Fruit fly (Drosophila melanogaster) whole organism, embryonic: ENCODE measurements around the gene CG32425.

ENCODE experiments used
- Antp ChIP-seq: fragments of 200-800 bp; sonication (Bioruptor generic); optimal IDR thresholded peaks from 3 replicates; lab custom pipeline; 2016; ENCODE audit warnings: missing biosample characterization, missing genetic modification characterization
- CG10565 ChIP-seq: fragments of 200-800 bp; sonication (Bioruptor generic); optimal IDR thresholded peaks from 3 replicates; lab custom pipeline; 2016; ENCODE audit warnings: missing biosample characterization, mild to moderate bottlenecking, missing genetic modification characterization
- CG11093 ChIP-seq: fragments of 200-800 bp; sonication (Bioruptor generic); IDR thresholded peaks from 3 replicates; pipeline ENCODE4 v1.3.6; 2022; ENCODE audit warnings: missing biosample characterization, missing genetic modification characterization
- CG11247 ChIP-seq: fragments of 200-800 bp; sonication (Bioruptor generic); IDR thresholded peaks from 2 replicates; pipeline ENCODE4 v1.3.6; 2022; ENCODE audit warnings: missing biosample characterization, missing genetic modification characterization
- CG11695 ChIP-seq: fragments of 200-800 bp; sonication (Bioruptor generic); IDR thresholded peaks from 3 replicates; pipeline ENCODE4 v1.3.6; 2022; ENCODE audit warnings: missing biosample characterization, missing genetic modification characterization
- CG12769 ChIP-seq: fragments of 200-800 bp; sonication (Bioruptor generic); optimal IDR thresholded peaks from 2 replicates; lab custom pipeline; 2019; ENCODE audit warnings: missing biosample characterization, mild to moderate bottlenecking, missing genetic modification characterization, moderate library complexity
- CG14965 ChIP-seq: fragments of 200-800 bp; sonication (Bioruptor generic); optimal IDR thresholded peaks from 2 replicates; lab custom pipeline; 2016; ENCODE audit warnings: missing biosample characterization, missing genetic modification characterization, borderline replicate concordance
- CG16815 ChIP-seq: fragments of 200-800 bp; sonication (Bioruptor generic); optimal IDR thresholded peaks from 3 replicates; lab custom pipeline; 2017; ENCODE audit warnings: missing biosample characterization, mild to moderate bottlenecking, missing genetic modification characterization
- CG17359 ChIP-seq: fragments of 200-800 bp; sonication (Bioruptor generic); optimal IDR thresholded peaks from 3 replicates; lab custom pipeline; 2018; ENCODE audit warnings: missing biosample characterization, mild to moderate bottlenecking, missing genetic modification characterization, moderate library complexity
- CG18262 ChIP-seq: fragments of 200-800 bp; optimal IDR thresholded peaks from 3 replicates; lab custom pipeline; 2019; ENCODE audit warnings: missing biosample characterization, mild to moderate bottlenecking, missing genetic modification characterization, moderate library complexity
- CG2199 ChIP-seq: fragments of 200-800 bp; sonication (Bioruptor generic); IDR thresholded peaks from 3 replicates; pipeline ENCODE4 v1.3.6; 2022; ENCODE audit warnings: missing biosample characterization, missing genetic modification characterization
- CG3281 ChIP-seq: fragments of 200-800 bp; sonication (Bioruptor generic); optimal IDR thresholded peaks from 3 replicates; lab custom pipeline; 2017; ENCODE audit warnings: missing biosample characterization, mild to moderate bottlenecking, missing genetic modification characterization
- CG6654 ChIP-seq: fragments of 200-800 bp; sonication (Bioruptor generic); optimal IDR thresholded peaks from 2 replicates; lab custom pipeline; 2017; ENCODE audit warnings: missing biosample characterization, mild to moderate bottlenecking, missing genetic modification characterization
- CG6791 ChIP-seq: fragments of 200-800 bp; sonication (Bioruptor generic); IDR thresholded peaks from 3 replicates; pipeline ENCODE4 v1.3.6; 2022; ENCODE audit warnings: missing biosample characterization, missing genetic modification characterization; ENCODE audit not compliant: partially characterized antibody
- CG9876 ChIP-seq: fragments of 200-800 bp; sonication (Bioruptor generic); optimal IDR thresholded peaks from 2 replicates; lab custom pipeline; 2016; ENCODE audit warnings: missing biosample characterization, missing genetic modification characterization
- Camta ChIP-seq: fragments of 200-800 bp; sonication (Bioruptor generic); optimal IDR thresholded peaks from 2 replicates; lab custom pipeline; 2016; ENCODE audit warnings: missing biosample characterization, missing genetic modification characterization
- CrebB ChIP-seq: fragments of 200-800 bp; sonication (Bioruptor generic); optimal IDR thresholded peaks from 3 replicates; lab custom pipeline; 2018; ENCODE audit warnings: missing biosample characterization, mild to moderate bottlenecking, missing genetic modification characterization
- Dip2 ChIP-seq: fragments of 200-800 bp; sonication (Bioruptor generic); IDR thresholded peaks from 2 replicates; pipeline ENCODE4 v1.3.6; 2022; ENCODE audit warnings: missing biosample characterization, missing genetic modification characterization
- Dip3 ChIP-seq: fragments of 200-800 bp; sonication (Bioruptor generic); optimal IDR thresholded peaks from 3 replicates; lab custom pipeline; 2016; ENCODE audit warnings: missing biosample characterization, missing genetic modification characterization
- E2f2 ChIP-seq: fragments of 200-800 bp; sonication (Bioruptor generic); IDR thresholded peaks from 2 replicates; pipeline ENCODE4 v1.3.6; 2022; ENCODE audit warnings: missing biosample characterization, missing genetic modification characterization
- GATAe ChIP-seq: fragments of 200-800 bp; sonication (Bioruptor generic); conservative IDR thresholded peaks from 2 replicates; pipeline ENCODE4 v1.3.6; 2022; ENCODE audit warnings: missing biosample characterization, missing genetic modification characterization
- HLH4C ChIP-seq: fragments of 200-800 bp; sonication (Bioruptor generic); IDR thresholded peaks from 3 replicates; pipeline ENCODE4 v1.3.6; 2022; ENCODE audit warnings: missing biosample characterization, missing genetic modification characterization; ENCODE audit not compliant: partially characterized antibody
- Hr51 ChIP-seq, 2 experiments: fragments of 200-800 bp; sonication (Bioruptor generic); optimal IDR thresholded peaks; 2 replicates in 1 of 2; 3 replicates in 1 of 2; lab custom pipeline; 2016 to 2018; ENCODE audit warnings: missing biosample characterization in 2 of 2, missing genetic modification characterization in 2 of 2, mild to moderate bottlenecking in 1 of 2, moderate library complexity in 1 of 2
- Med ChIP-seq: fragments of 200-800 bp; sonication (Bioruptor generic); peaks from one replicate; lab custom pipeline; 2016; ENCODE audit warnings: missing biosample characterization, missing genetic modification characterization, mild to moderate bottlenecking, inconsistent platforms, moderate library complexity
- NfI ChIP-seq: fragments of 200-800 bp; sonication (Bioruptor generic); optimal IDR thresholded peaks from 3 replicates; lab custom pipeline; 2018; ENCODE audit warnings: missing biosample characterization, mild to moderate bottlenecking, missing genetic modification characterization, moderate library complexity
- Rfx ChIP-seq: fragments of 200-800 bp; sonication (Bioruptor generic); IDR thresholded peaks from 2 replicates; pipeline ENCODE4 v1.3.6; 2022; ENCODE audit warnings: missing biosample characterization, missing genetic modification characterization
- Sin3A ChIP-seq: fragments of >200 bp; optimal IDR thresholded peaks from 2 replicates; lab custom pipeline; 2018
- abd-A ChIP-seq: fragments of 200-800 bp; sonication (Bioruptor generic); optimal IDR thresholded peaks from 3 replicates; lab custom pipeline; 2019; ENCODE audit warnings: missing biosample characterization, mild to moderate bottlenecking, missing genetic modification characterization, moderate library complexity
- aop ChIP-seq: fragments of 200-800 bp; sonication (Bioruptor generic); IDR thresholded peaks from 2 replicates; pipeline ENCODE4 v1.3.6; 2022; ENCODE audit warnings: missing biosample characterization, missing genetic modification characterization
- ap ChIP-seq: fragments of 200-800 bp; sonication (Bioruptor generic); IDR thresholded peaks from 2 replicates; pipeline ENCODE4 v1.3.6; 2022; ENCODE audit warnings: missing biosample characterization, missing genetic modification characterization
- bsh ChIP-seq, 2 experiments: fragments of 200-800 bp; sonication (Bioruptor generic); optimal IDR thresholded peaks; 2 replicates each; lab custom pipeline; 2017 to 2018; ENCODE audit warnings: mild to moderate bottlenecking in 2 of 2, missing biosample characterization in 2 of 2, missing genetic modification characterization in 2 of 2, moderate library complexity in 1 of 2
- chn ChIP-seq: fragments of 200-800 bp; sonication (Bioruptor generic); optimal IDR thresholded peaks from 2 replicates; lab custom pipeline; 2016; ENCODE audit warnings: missing biosample characterization, missing genetic modification characterization
- cwo ChIP-seq: fragments of 200-800 bp; sonication (Bioruptor generic); optimal IDR thresholded peaks from 3 replicates; lab custom pipeline; 2017; ENCODE audit warnings: missing biosample characterization, missing genetic modification characterization, mild to moderate bottlenecking, moderate library complexity, missing genetic modification reagents
- danr ChIP-seq: fragments of 200-800 bp; sonication (Bioruptor generic); IDR thresholded peaks from 2 replicates; pipeline ENCODE4 v1.3.6; 2022; ENCODE audit warnings: missing biosample characterization, missing genetic modification characterization
- dati ChIP-seq: fragments of 200-800 bp; sonication (Bioruptor generic); IDR thresholded peaks from 2 replicates; pipeline ENCODE4 v1.3.6; 2022; ENCODE audit warnings: missing biosample characterization, missing genetic modification characterization
- hth ChIP-seq: fragments of >200 bp; optimal IDR thresholded peaks from 2 replicates; lab custom pipeline; 2017; ENCODE audit warnings: inconsistent platforms
- nau ChIP-seq: fragments of 200-800 bp; sonication (Bioruptor generic); optimal IDR thresholded peaks from 3 replicates; lab custom pipeline; 2017; ENCODE audit warnings: missing biosample characterization, mild to moderate bottlenecking, missing genetic modification characterization, missing genetic modification reagents
- onecut ChIP-seq: fragments of 200-800 bp; sonication (Bioruptor generic); IDR thresholded peaks from 2 replicates; pipeline ENCODE4 v1.3.6; 2022; ENCODE audit warnings: missing biosample characterization, missing genetic modification characterization
- prd ChIP-seq, 3 experiments: fragments of >200 bp in 2 of 3; fragments of 200-800 bp in 1 of 3; sonication (Bioruptor generic) in 1 of 3; optimal IDR thresholded peaks in 2 of 3; IDR thresholded peaks in 1 of 3; 2 replicates in 2 of 3; 3 replicates in 1 of 3; pipeline versions ENCODE4 v1.3.6 to Lab custom; 2017 to 2022; ENCODE audit warnings: missing biosample characterization in 1 of 3, missing genetic modification characterization in 1 of 3
- pum ChIP-seq: fragments of 200-800 bp; sonication (Bioruptor generic); optimal IDR thresholded peaks from 2 replicates; lab custom pipeline; 2016; ENCODE audit warnings: missing biosample characterization, missing genetic modification characterization
- sc ChIP-seq, 3 experiments: fragments of >200 bp in 2 of 3; fragments of 200-800 bp in 1 of 3; sonication (Bioruptor generic) in 1 of 3; optimal IDR thresholded peaks; 2 replicates in 2 of 3; 3 replicates in 1 of 3; lab custom pipeline; 2017; ENCODE audit warnings: mild to moderate bottlenecking in 1 of 3, missing biosample characterization in 1 of 3, missing genetic modification characterization in 1 of 3, missing genetic modification reagents in 1 of 3
- schlank ChIP-seq: fragments of 200-800 bp; sonication (Bioruptor generic); optimal IDR thresholded peaks from 2 replicates; lab custom pipeline; 2018; ENCODE audit warnings: missing biosample characterization, mild to moderate bottlenecking, missing genetic modification characterization
- so ChIP-seq: fragments of 200-800 bp; sonication (Bioruptor generic); IDR thresholded peaks from 3 replicates; pipeline ENCODE4 v1.3.6; 2022; ENCODE audit warnings: missing biosample characterization, missing genetic modification characterization
- sug ChIP-seq: fragments of 200-800 bp; optimal IDR thresholded peaks from 2 replicates; lab custom pipeline; 2019; ENCODE audit warnings: missing biosample characterization, mild to moderate bottlenecking, missing genetic modification characterization, moderate library complexity
- trh ChIP-seq: fragments of 200-800 bp; sonication (Bioruptor generic); optimal IDR thresholded peaks from 2 replicates; lab custom pipeline; 2016; ENCODE audit warnings: missing biosample characterization, missing genetic modification characterization
- wdn ChIP-seq: fragments of 200-800 bp; sonication (Bioruptor generic); IDR thresholded peaks from 2 replicates; pipeline ENCODE4 v1.3.6; 2022; ENCODE audit warnings: missing biosample characterization, missing genetic modification characterization
- yki ChIP-seq: fragments of >200 bp; optimal IDR thresholded peaks from 3 replicates; lab custom pipeline; 2018
- zen2 ChIP-seq: fragments of 200-800 bp; sonication (Bioruptor generic); IDR thresholded peaks from 3 replicates; pipeline ENCODE4 v1.3.6; 2022; ENCODE audit warnings: missing biosample characterization, missing genetic modification characterization; ENCODE audit not compliant: partially characterized antibody
- zfh2 ChIP-seq: fragments of 200-800 bp; sonication (Bioruptor generic); optimal IDR thresholded peaks from 2 replicates; lab custom pipeline; 2016; ENCODE audit warnings: missing biosample characterization, missing genetic modification characterization

CG32425 gene

DNA sequence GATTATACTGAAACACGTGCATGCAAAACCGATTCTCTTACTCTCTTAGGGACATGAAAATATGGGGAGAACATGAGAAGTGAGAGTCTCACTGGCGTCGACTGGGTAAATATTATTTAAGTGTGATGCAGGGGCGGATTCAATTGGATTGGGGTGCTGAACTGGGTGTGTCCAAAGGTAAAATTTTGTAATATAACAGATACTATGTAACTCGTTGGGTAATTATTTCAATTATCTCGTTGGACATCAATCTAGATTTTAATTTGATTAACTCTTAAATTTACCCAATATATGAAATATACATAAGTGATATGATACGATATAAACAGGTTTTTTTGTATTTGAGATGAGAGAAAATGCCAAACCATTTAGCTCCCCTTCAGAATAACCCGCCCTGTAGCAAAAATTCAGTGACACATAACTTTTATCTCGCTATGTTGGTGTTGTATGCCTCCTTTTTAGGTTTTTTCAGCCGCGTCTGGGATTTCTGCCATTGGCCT is 11.1 kb downstream of the CG32425 start:
- TF ChIP-seq cwo (GFP tag; lab: Kevin White, UChicago) (peak; percentile 97), zfh2 (peak; percentile 97), abd-A (tag; lab: Kevin White, UChicago) (peak; percentile 86), NfI (GFP tag; lab: Kevin White, UChicago) (peak; percentile 92), CG11093 (GFP tag; lab: Robert Waterston, UW) (peak; percentile 91), CG2199 (GFP tag; lab: Robert Waterston, UW) (peak; percentile 84; the same call in 2 of the 3 replicates), sug (tag; lab: Kevin White, UChicago) (peak; percentile 92), yki (no peak), Hr51 (GFP tag; optimal IDR thresholded peaks at IDR 0.05; lab: Kevin White, UChicago) (peak; percentile 88 to 90), CG16815 (GFP tag; lab: Kevin White, UChicago) (peak; percentile 93), Dip3 (GFP tag; lab: Kevin White, UChicago) (peak; percentile 96), wdn (GFP tag; lab: Robert Waterston, UW) (peak; percentile 88), CG11247 (GFP tag; lab: Robert Waterston, UW) (peak; percentile 94), Sin3A (lab: Kevin White, UChicago) (no peak), CG9876 (GFP tag; lab: Kevin White, UChicago) (peak; percentile 87), CG6791 (GFP tag; lab: Robert Waterston, UW) (0 out of 3 replicates have a peak, but pooled peaks have one; percentile 51), CG17359 (tag; lab: Kevin White, UChicago) (peak; percentile 89), CG10565 (GFP tag; lab: Kevin White, UChicago) (peak; percentile 18), ap (GFP tag; lab: Robert Waterston, UW) (peak; percentile 68), CG6654 (GFP tag; lab: Kevin White, UChicago) (peak; percentile 75), Med (GFP tag; lab: Kevin White, UChicago) (peak; percentile 99), zen2 (GFP tag; lab: Robert Waterston, UW) (no peak), Dip2 (GFP tag; lab: Robert Waterston, UW) (peak; percentile 66), E2f2 (GFP tag; lab: Robert Waterston, UW) (peak; percentile 65; the same call in 1 of the 2 replicates), bsh (GFP tag; optimal IDR thresholded peaks at IDR 0.05; lab: Kevin White, UChicago) (peak; percentile 71 to 86), trh (peak; percentile 84), Antp (GFP tag; lab: Kevin White, UChicago) (peak; percentile 89), Camta (peak; percentile 89), onecut (GFP tag; lab: Robert Waterston, UW) (peak; percentile 71), pum (GFP tag; lab: Kevin White, UChicago) (peak; percentile 89), schlank (tag; lab: Kevin White, UChicago) (peak; percentile 93), CG3281 (peak; percentile 97), sc (optimal IDR thresholded peaks at IDR 0.05; lab: Kevin White, UChicago) (no peak), sc (GFP tag; optimal IDR thresholded peaks at IDR 0.05; lab: Kevin White, UChicago) (peak; percentile 49), danr (GFP tag; lab: Robert Waterston, UW) (peak; percentile 85), CG14965 (GFP tag; lab: Kevin White, UChicago) (peak; percentile 21), CG12769 (tag; lab: Kevin White, UChicago) (peak; percentile 96), prd (optimal IDR thresholded peaks at IDR 0.05; lab: Kevin White, UChicago) (no peak), prd (GFP tag; IDR thresholded peaks at IDR 0.05; lab: Robert Waterston, UW) (peak; percentile 96), HLH4C (GFP tag; lab: Robert Waterston, UW) (0 out of 3 replicates have a peak, but pooled peaks have one; percentile 30), CG11695 (peak; percentile 93), hth (no peak), CG18262 (tag; lab: Kevin White, UChicago) (peak; percentile 85), so (GFP tag; lab: Robert Waterston, UW) (peak; percentile 91), CrebB (tag; lab: Kevin White, UChicago) (peak; percentile 91), dati (GFP tag; lab: Robert Waterston, UW) (peak; percentile 34; the same call in 1 of the 2 replicates), nau (peak; percentile 89), Rfx (GFP tag; lab: Robert Waterston, UW) (peak; percentile 98), GATAe (GFP tag; lab: Robert Waterston, UW) (peak; percentile 88), chn (GFP tag; lab: Kevin White, UChicago) (peak; percentile 91), aop (GFP tag; lab: Robert Waterston, UW) (no peak)
